Worm (Caenorhabditis elegans) whole organism, young adult: Measurements from ENCODE around the gene nck-1.

ENCODE experiments used
- F23B12.7 ChIP-seq: sonication (generic microtip); optimal IDR thresholded peaks from 2 replicates; lab custom pipeline; 2017; ENCODE audit warnings: missing genetic modification characterization, mild to moderate bottlenecking, missing compliant biosample characterization, antibody characterized with exemption, moderate library complexity; ENCODE audit not compliant: insufficient read depth
- him-1 ChIP-seq: sonication (generic microtip); optimal IDR thresholded peaks from 2 replicates; lab custom pipeline; 2016; ENCODE audit warnings: missing genotype, missing genetic modification reagents, missing genetic modification characterization, missing compliant biosample characterization
- mes-4 ChIP-seq: sonication (generic microtip); optimal IDR thresholded peaks from 2 replicates; lab custom pipeline; 2016; ENCODE audit warnings: missing genotype, missing genetic modification characterization, missing compliant biosample characterization
- nhr-120 ChIP-seq: fragments of 200-800 bp; sonication (Bioruptor generic); IDR thresholded peaks from 2 replicates; pipeline ENCODE4 v1.3.6; 2022; ENCODE audit warnings: missing genetic modification characterization, missing compliant biosample characterization
- rcor-1 ChIP-seq: fragments of 200-800 bp; sonication (Bioruptor generic); IDR thresholded peaks from 2 replicates; pipeline ENCODE4 v1.3.6; 2022; ENCODE audit warnings: missing genetic modification reagents, missing genetic modification characterization, missing compliant biosample characterization
- rpc-1 ChIP-seq, 2 experiments: fragments of 150-350 bp in 1 of 2; sonication (generic microtip) in 1 of 2; optimal IDR thresholded peaks; 2 replicates each; lab custom pipeline; 2014 to 2018; ENCODE audit warnings: missing biosample characterization in 1 of 2, missing genetic modification characterization in 1 of 2, missing genetic modification reagents in 1 of 2, missing genotype in 1 of 2
- snpc-4 ChIP-seq, 5 experiments: fragments of 150-350 bp in 1 of 5; sonication (generic microtip) in 4 of 5; optimal IDR thresholded peaks; 2 replicates each; lab custom pipeline; 2014 to 2018; ENCODE audit warnings: missing genetic modification characterization in 5 of 5, missing biosample characterization in 3 of 5, antibody characterized with exemption in 2 of 5, mild to moderate bottlenecking in 2 of 5, missing compliant biosample characterization in 2 of 5, missing genotype in 2 of 5, moderate library complexity in 2 of 5, missing genetic modification reagents in 1 of 5
- ztf-3 ChIP-seq: fragments of 200-800 bp; sonication (Bioruptor generic); optimal IDR thresholded peaks from 2 replicates; lab custom pipeline; 2018; ENCODE audit warnings: mild to moderate bottlenecking, missing genetic modification characterization, missing compliant biosample characterization
- ztf-6 ChIP-seq: fragments of 200-800 bp; sonication (Bioruptor generic); IDR thresholded peaks from 2 replicates; pipeline ENCODE4 v1.3.6; 2022; ENCODE audit warnings: missing genetic modification reagents, missing genetic modification characterization, missing compliant biosample characterization

DNA sequence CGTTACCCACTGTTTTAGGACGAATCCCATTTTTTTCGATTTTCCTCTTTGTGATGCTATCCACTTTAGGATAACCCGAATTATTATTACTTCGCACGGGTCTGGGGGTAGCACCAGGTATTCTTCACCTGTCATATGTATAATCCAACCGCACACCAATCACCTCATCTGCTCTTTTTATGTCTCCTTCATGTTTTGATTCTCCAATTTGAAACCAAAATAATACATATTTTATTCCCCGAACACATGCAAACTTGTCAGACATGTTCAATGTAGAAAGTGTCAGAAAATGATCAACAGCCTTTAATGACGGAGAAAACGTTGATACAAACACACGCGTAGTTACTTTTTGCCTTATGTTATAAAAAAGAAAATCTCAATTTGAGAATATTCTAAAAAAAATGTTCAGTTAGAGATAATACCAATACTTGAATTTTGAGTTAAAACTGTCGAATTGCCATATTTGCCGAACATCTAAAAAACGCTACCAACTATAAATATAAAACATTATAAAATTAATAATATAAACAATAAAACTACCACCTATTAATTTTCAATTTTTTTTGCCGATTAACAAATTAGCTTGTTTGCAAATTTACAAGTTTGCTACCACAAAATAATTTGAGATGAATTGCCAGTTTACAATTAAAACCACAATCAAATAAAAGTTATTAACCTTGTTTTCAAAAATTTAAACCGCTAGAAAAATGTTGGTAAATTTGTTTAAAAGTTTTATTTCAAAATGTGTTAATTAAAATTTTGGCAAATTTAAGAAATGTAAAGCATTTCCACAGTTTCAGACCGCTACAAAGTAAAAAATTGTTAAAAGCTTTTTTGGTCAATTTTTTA is 5.4 kb downstream of the nck-1 start:
- no peak for TF ChIP-seq him-1 (tag; lab: Kevin White, UChicago)
- no peak; the same call in 1 of the 2 replicates for TF ChIP-seq rcor-1 (GFP tag; lab: Robert Waterston, UW)
- TF ChIP-seq ztf-6 = no peak
- peak; percentile 3 for TF ChIP-seq F23B12.7
- TF ChIP-seq rpc-1 (optimal IDR thresholded peaks at IDR 0.05; lab: Kevin White, UChicago) = no peak
- no peak for TF ChIP-seq rpc-1 (tag; optimal IDR thresholded peaks at IDR 0.05; lab: Kevin White, UChicago)
- peak; percentile 61 for TF ChIP-seq ztf-3 (GFP tag; lab: Kevin White, UChicago)
- TF ChIP-seq mes-4 = no peak
- TF ChIP-seq snpc-4 (GFP tag; optimal IDR thresholded peaks at IDR 0.05; lab: Kevin White, UChicago) = no peak
- TF ChIP-seq snpc-4 (tag; optimal IDR thresholded peaks at IDR 0.05; lab: Kevin White, UChicago) = peak in 2 of 4 experiments; percentile 22 to 42
- no peak for TF ChIP-seq nhr-120
